Worm (Caenorhabditis elegans) whole organism, L2 larva: ENCODE data around the gene W06G6.15.
A peak's percentile ranks its signal among the peaks of the same experiment; 100 is the strongest.
"Not testable (repeated sequence)": the region's sequence is repeated elsewhere in the genome, so short reads cannot be mapped to it uniquely, and the experiment has no call there.

Experiments
- C34F6.9 ChIP-seq: fragments of 150-350 bp; optimal IDR thresholded peaks from 2 replicates; lab custom pipeline; 2014; ENCODE audit warnings: missing biosample characterization, missing genetic modification characterization
- F13H6.1 ChIP-seq: sonication (generic microtip); optimal IDR thresholded peaks from 2 replicates; lab custom pipeline; 2016; ENCODE audit warnings: missing genetic modification characterization, missing compliant biosample characterization
- R02D3.7 ChIP-seq: fragments of 150-350 bp; optimal IDR thresholded peaks from 2 replicates; lab custom pipeline; 2014; ENCODE audit warnings: missing biosample characterization, missing genetic modification characterization
- Y55F3AM.14 ChIP-seq: fragments of 200-800 bp; sonication (Bioruptor generic); optimal IDR thresholded peaks from 2 replicates; lab custom pipeline; 2018; ENCODE audit warnings: mild to moderate bottlenecking, missing genetic modification characterization, missing compliant biosample characterization
- ZK546.5 ChIP-seq: sonication (generic microtip); optimal IDR thresholded peaks from 2 replicates; lab custom pipeline; 2017; ENCODE audit warnings: missing biosample characterization, missing genetic modification characterization
- alr-1 ChIP-seq: fragments of 150-350 bp; optimal IDR thresholded peaks from 2 replicates; lab custom pipeline; 2014; ENCODE audit warnings: missing biosample characterization, missing genetic modification characterization
- ama-1 ChIP-seq: fragments of 150-350 bp; optimal IDR thresholded peaks from 2 replicates; lab custom pipeline; 2018; ENCODE audit warnings: inconsistent platforms
- blmp-1 ChIP-seq: sonication (generic microtip); optimal IDR thresholded peaks from 2 replicates; lab custom pipeline; 2017; ENCODE audit warnings: missing genetic modification characterization, mild to moderate bottlenecking, missing compliant biosample characterization, antibody characterized with exemption, moderate library complexity; ENCODE audit not compliant: insufficient read depth
- ceh-16 ChIP-seq: fragments of 150-350 bp; optimal IDR thresholded peaks from 2 replicates; lab custom pipeline; 2014; ENCODE audit warnings: missing biosample characterization, missing genetic modification characterization
- crh-2 ChIP-seq: sonication (generic microtip); optimal IDR thresholded peaks from 2 replicates; lab custom pipeline; 2017; ENCODE audit warnings: missing biosample characterization, missing genetic modification characterization
- dmd-4 ChIP-seq: sonication (generic microtip); optimal IDR thresholded peaks from 2 replicates; lab custom pipeline; 2017; ENCODE audit warnings: missing biosample characterization, missing genetic modification characterization
- elt-1 ChIP-seq: fragments of 150-350 bp; optimal IDR thresholded peaks from 2 replicates; lab custom pipeline; 2014; ENCODE audit warnings: missing biosample characterization, missing genetic modification characterization
- elt-3 ChIP-seq: sonication (generic microtip); optimal IDR thresholded peaks from 2 replicates; lab custom pipeline; 2017; ENCODE audit warnings: missing biosample characterization, missing genetic modification characterization
- fos-1 ChIP-seq: fragments of 150-350 bp; optimal IDR thresholded peaks from 2 replicates; lab custom pipeline; 2014; ENCODE audit warnings: missing biosample characterization, missing genetic modification characterization
- gmeb-1 ChIP-seq: fragments of 150-350 bp; optimal IDR thresholded peaks from 2 replicates; lab custom pipeline; 2014; ENCODE audit warnings: missing biosample characterization, missing genetic modification characterization
- lin-11 ChIP-seq: fragments of 150-350 bp; sonication (generic microtip); optimal IDR thresholded peaks from 2 replicates; lab custom pipeline; 2014; ENCODE audit warnings: missing biosample characterization, missing genetic modification characterization, inconsistent platforms, mixed read lengths
- lin-13 ChIP-seq: fragments of 150-350 bp; optimal IDR thresholded peaks from 2 replicates; lab custom pipeline; 2014; ENCODE audit warnings: missing biosample characterization, missing genetic modification reagents, missing genetic modification characterization
- lin-39 ChIP-seq: fragments of 150-350 bp; optimal IDR thresholded peaks from 2 replicates; lab custom pipeline; 2014; ENCODE audit warnings: missing biosample characterization, missing genetic modification reagents, missing genetic modification characterization
- lsy-2 ChIP-seq, 2 experiments: fragments of 150-350 bp in 1 of 2; sonication (generic microtip) in 1 of 2; optimal IDR thresholded peaks; 2 replicates each; lab custom pipeline; 2014 to 2017; ENCODE audit warnings: missing biosample characterization in 2 of 2, missing genetic modification characterization in 2 of 2
- mab-5 ChIP-seq: fragments of 150-350 bp; optimal IDR thresholded peaks from 2 replicates; lab custom pipeline; 2014; ENCODE audit warnings: missing biosample characterization, missing genetic modification characterization
- mdl-1 ChIP-seq, 2 experiments: fragments of 150-350 bp in 1 of 2; sonication (generic microtip) in 1 of 2; optimal IDR thresholded peaks; 2 replicates each; lab custom pipeline; 2017; ENCODE audit warnings: missing biosample characterization in 2 of 2, missing genetic modification characterization in 2 of 2
- nhr-11 ChIP-seq: fragments of 150-350 bp; optimal IDR thresholded peaks from 2 replicates; lab custom pipeline; 2014; ENCODE audit warnings: missing biosample characterization, missing genetic modification characterization
- nhr-12 ChIP-seq: fragments of 150-350 bp; optimal IDR thresholded peaks from 2 replicates; lab custom pipeline; 2014; ENCODE audit warnings: missing biosample characterization, missing genetic modification characterization
- nhr-21 ChIP-seq: fragments of 150-350 bp; optimal IDR thresholded peaks from 2 replicates; lab custom pipeline; 2014; ENCODE audit warnings: missing biosample characterization, missing genetic modification characterization
- nhr-23 ChIP-seq: fragments of 150-350 bp; optimal IDR thresholded peaks from 2 replicates; lab custom pipeline; 2014; ENCODE audit warnings: missing biosample characterization, missing genetic modification reagents, missing genetic modification characterization
- nhr-237 ChIP-seq: fragments of 150-350 bp; optimal IDR thresholded peaks from 2 replicates; lab custom pipeline; 2014; ENCODE audit warnings: missing biosample characterization, missing genetic modification characterization
- nhr-6 ChIP-seq: fragments of 150-350 bp; optimal IDR thresholded peaks from 2 replicates; lab custom pipeline; 2014; ENCODE audit warnings: missing biosample characterization, missing genetic modification characterization
- peb-1 ChIP-seq: fragments of 150-350 bp; optimal IDR thresholded peaks from 2 replicates; lab custom pipeline; 2014; ENCODE audit warnings: missing biosample characterization, missing genetic modification characterization
- sem-4 ChIP-seq: fragments of 150-350 bp; optimal IDR thresholded peaks from 2 replicates; lab custom pipeline; 2014; ENCODE audit warnings: missing biosample characterization, missing genetic modification reagents, missing genetic modification characterization
- skn-1 ChIP-seq: sonication (generic microtip); optimal IDR thresholded peaks from 2 replicates; lab custom pipeline; 2017; ENCODE audit warnings: missing biosample characterization, missing genetic modification characterization
- sma-9 ChIP-seq, 2 experiments: fragments of 150-350 bp in 1 of 2; sonication (generic microtip) in 1 of 2; optimal IDR thresholded peaks; 2 replicates each; lab custom pipeline; 2014 to 2016; ENCODE audit warnings: missing genetic modification characterization in 2 of 2, mild to moderate bottlenecking in 1 of 2, missing biosample characterization in 1 of 2, missing compliant biosample characterization in 1 of 2, missing genetic modification reagents in 1 of 2, moderate library complexity in 1 of 2
- unc-55 ChIP-seq: fragments of 150-350 bp; sonication (generic microtip); optimal IDR thresholded peaks from 3 replicates; lab custom pipeline; 2014; ENCODE audit warnings: missing biosample characterization, missing genetic modification reagents, missing genetic modification characterization
- ztf-1 ChIP-seq: fragments of 200-800 bp; sonication (Bioruptor generic); conservative IDR thresholded peaks from 2 replicates; pipeline ENCODE4 v1.3.6; 2022; ENCODE audit warnings: missing genetic modification characterization, missing compliant biosample characterization
- ztf-4 ChIP-seq: fragments of 150-350 bp; optimal IDR thresholded peaks from 2 replicates; lab custom pipeline; 2014; ENCODE audit warnings: missing biosample characterization, missing genetic modification characterization

The W06G6.15 gene

ce11 chrV:16654242-16654641, at the start of gene W06G6.15:
W06G6.15 (plus strand) TSS chrV:16654542.
- not testable (repeated sequence) for TF ChIP-seq crh-2 (tag; lab: Kevin White, UChicago); peb-1 (tag; lab: Kevin White, UChicago); Y55F3AM.14

ce11 chrV:16605463-16605862, 48.9 kb upstream of the W06G6.15 start:
- TF ChIP-seq fos-1, result peak; percentile 74
- TF ChIP-seq elt-1 (tag; lab: Kevin White, UChicago), result no peak

ce11 chrV:16606313-16606712, 48.0 kb upstream of the W06G6.15 start, which contains the start of gene Y32B12C.1:
Y32B12C.1 (plus strand) TSS chrV:16606613.
- no peak for TF ChIP-seq blmp-1 (tag; lab: Kevin White, UChicago)
- no peak for TF ChIP-seq nhr-237
- TF ChIP-seq elt-3 (tag; lab: Kevin White, UChicago), result no peak
- no peak for TF ChIP-seq mab-5 (tag; lab: Kevin White, UChicago)
- no peak for TF ChIP-seq nhr-6 (tag; lab: Kevin White, UChicago)
- no peak for TF ChIP-seq F13H6.1 (tag; lab: Kevin White, UChicago)
- no peak for TF ChIP-seq gmeb-1 (tag; lab: Kevin White, UChicago)
- no peak for TF ChIP-seq unc-55
- no peak for TF ChIP-seq lin-39 (tag; lab: Kevin White, UChicago)
- TF ChIP-seq C34F6.9 (tag; lab: Kevin White, UChicago), result no peak
- no peak for TF ChIP-seq lsy-2 (tag; optimal IDR thresholded peaks at IDR 0.05; lab: Kevin White, UChicago)
- no peak for TF ChIP-seq ztf-4 (tag; lab: Kevin White, UChicago)
- TF ChIP-seq nhr-11 (tag; lab: Kevin White, UChicago), result no peak
- TF ChIP-seq ceh-16 (tag; lab: Kevin White, UChicago), result no peak
- TF ChIP-seq, all 48 proteins: peak for 0

- TF ChIP-seq fos-1 (peak; percentile 24), nhr-23 (tag; lab: Kevin White, UChicago) (no peak)
- TF ChIP-seq, all 48 proteins: peak for 1
Measured at ce11 chrV:16608478-16608877, 45.9 kb upstream of the W06G6.15 start.

- TF ChIP-seq crh-2 (tag; lab: Kevin White, UChicago) (peak; percentile 13), sma-9 (GFP tag; optimal IDR thresholded peaks at IDR 0.05; lab: Kevin White, UChicago) (peak; percentile 10), sma-9 (tag; optimal IDR thresholded peaks at IDR 0.05; lab: Kevin White, UChicago) (no peak), ztf-1 (GFP tag; lab: Robert Waterston, UW) (no peak), C34F6.9 (tag; lab: Kevin White, UChicago) (no peak), nhr-21 (tag; lab: Kevin White, UChicago) (no peak), lin-11 (tag; lab: Kevin White, UChicago) (no peak), ceh-16 (tag; lab: Kevin White, UChicago) (no peak), nhr-23 (tag; lab: Kevin White, UChicago) (no peak), fos-1 (peak; percentile 84), mdl-1 (tag; optimal IDR thresholded peaks at IDR 0.05; lab: Kevin White, UChicago) (no peak), nhr-11 (tag; lab: Kevin White, UChicago) (no peak)
Measured at ce11 chrV:16610094-16610493, 44.2 kb upstream of the W06G6.15 start.

ce11 chrV:16610791-16611385, 43.5 kb upstream of the W06G6.15 start, which contains the start of gene srw-54:
srw-54 (plus strand) TSS chrV:16611335.
- TF ChIP-seq ZK546.5 (tag; lab: Kevin White, UChicago) (no peak), fos-1 (peak; percentile 49)

ce11 chrV:16617462-16617861, 36.9 kb upstream of the W06G6.15 start, which contains the start of gene Y70C5A.4:
Y70C5A.4 (plus strand) TSS chrV:16617762.
- TF ChIP-seq lin-13 (GFP tag; lab: Kevin White, UChicago) (no peak), sem-4 (tag; lab: Kevin White, UChicago) (no peak), lin-11 (tag; lab: Kevin White, UChicago) (no peak), nhr-12 (no peak), blmp-1 (tag; lab: Kevin White, UChicago) (no peak), ztf-4 (tag; lab: Kevin White, UChicago) (no peak), crh-2 (tag; lab: Kevin White, UChicago) (no peak), alr-1 (tag; lab: Kevin White, UChicago) (no peak), nhr-237 (no peak), R02D3.7 (tag; lab: Kevin White, UChicago) (no peak), ama-1 (lab: Kevin White, UChicago) (no peak), nhr-23 (tag; lab: Kevin White, UChicago) (no peak), nhr-6 (tag; lab: Kevin White, UChicago) (no peak), skn-1 (tag; lab: Kevin White, UChicago) (no peak), peb-1 (tag; lab: Kevin White, UChicago) (no peak), mdl-1 (tag; optimal IDR thresholded peaks at IDR 0.05; lab: Kevin White, UChicago) (no peak), dmd-4 (tag; lab: Kevin White, UChicago) (no peak)
- TF ChIP-seq, all 48 proteins: peak for 0
